Fruit fly (Drosophila melanogaster): ENCODE results near the gene CG10336.

Gene CG10336

DNA sequence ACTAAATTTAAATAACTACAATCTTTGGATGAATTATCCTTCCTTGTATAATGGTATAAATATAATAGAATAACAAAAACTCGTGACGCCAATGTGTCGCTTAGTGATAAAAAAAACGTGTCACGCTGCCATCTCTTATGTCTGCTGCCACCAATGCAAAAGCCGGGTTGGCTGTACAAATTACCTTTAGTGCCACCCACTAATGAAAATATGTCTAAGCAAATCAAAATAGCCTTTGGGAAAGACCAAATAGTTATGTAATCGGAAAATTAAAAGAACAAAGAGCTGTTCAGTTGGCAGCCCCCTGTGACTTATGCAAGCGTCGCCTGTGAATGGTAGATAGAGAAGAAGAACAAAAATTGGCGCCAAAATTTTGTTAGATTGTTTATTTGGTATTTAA is at the start of gene CG10336:
Gene CG10336, plus strand, starts transcription at position 153 of the 400 bp plus-strand sequence.
- TF ChIP-seq CTCF (optimal IDR thresholded peaks at IDR 0.05) (no peak), CG8478 (optimal IDR thresholded peaks at IDR 0.05) (no peak)

DNA sequence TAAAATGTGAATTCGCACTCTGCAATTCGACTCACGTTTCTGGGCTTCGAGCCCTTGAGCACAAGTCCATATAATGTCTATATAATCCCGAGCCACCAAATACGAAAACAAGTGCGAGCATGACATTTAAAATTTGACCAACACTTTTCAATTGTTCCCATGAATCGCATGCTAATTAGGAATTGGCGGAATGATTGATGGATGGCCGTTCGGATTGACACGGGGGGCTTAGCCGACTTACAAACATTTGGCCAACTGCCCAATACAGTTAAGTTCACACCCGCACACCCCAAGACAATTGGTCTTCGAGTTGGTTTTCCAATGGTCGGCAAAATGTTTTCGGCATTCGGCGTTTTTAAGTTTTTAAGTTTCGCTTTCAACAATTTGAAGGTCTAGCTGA is 48.2 kb upstream of the CG10336 start:
- no peak for TF ChIP-seq CTCF (optimal IDR thresholded peaks at IDR 0.05)
- TF ChIP-seq CG8478 (optimal IDR thresholded peaks at IDR 0.05), result no peak

DNA sequence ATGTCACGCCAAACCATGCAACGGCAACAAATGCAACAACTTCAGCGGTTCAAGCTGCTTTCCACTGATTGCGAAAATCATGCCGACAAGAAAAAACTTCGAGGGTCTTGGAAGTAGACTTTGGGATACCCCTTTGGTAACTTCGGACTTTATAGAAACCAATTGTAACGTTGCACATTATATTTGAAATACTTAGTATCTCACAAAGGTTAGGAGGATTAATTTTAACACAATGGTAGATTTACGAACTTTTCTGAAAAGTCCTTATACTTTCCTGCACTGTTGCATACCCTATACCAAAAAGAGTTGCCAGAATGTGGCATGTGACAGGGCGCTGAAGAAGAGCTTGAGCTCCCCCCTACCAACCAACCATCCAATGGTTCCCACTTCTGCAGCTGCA is 43.9 kb upstream of the CG10336 start:
- no peak for TF ChIP-seq CG8478 (optimal IDR thresholded peaks at IDR 0.05)
- no peak for TF ChIP-seq CTCF (optimal IDR thresholded peaks at IDR 0.05)

DNA sequence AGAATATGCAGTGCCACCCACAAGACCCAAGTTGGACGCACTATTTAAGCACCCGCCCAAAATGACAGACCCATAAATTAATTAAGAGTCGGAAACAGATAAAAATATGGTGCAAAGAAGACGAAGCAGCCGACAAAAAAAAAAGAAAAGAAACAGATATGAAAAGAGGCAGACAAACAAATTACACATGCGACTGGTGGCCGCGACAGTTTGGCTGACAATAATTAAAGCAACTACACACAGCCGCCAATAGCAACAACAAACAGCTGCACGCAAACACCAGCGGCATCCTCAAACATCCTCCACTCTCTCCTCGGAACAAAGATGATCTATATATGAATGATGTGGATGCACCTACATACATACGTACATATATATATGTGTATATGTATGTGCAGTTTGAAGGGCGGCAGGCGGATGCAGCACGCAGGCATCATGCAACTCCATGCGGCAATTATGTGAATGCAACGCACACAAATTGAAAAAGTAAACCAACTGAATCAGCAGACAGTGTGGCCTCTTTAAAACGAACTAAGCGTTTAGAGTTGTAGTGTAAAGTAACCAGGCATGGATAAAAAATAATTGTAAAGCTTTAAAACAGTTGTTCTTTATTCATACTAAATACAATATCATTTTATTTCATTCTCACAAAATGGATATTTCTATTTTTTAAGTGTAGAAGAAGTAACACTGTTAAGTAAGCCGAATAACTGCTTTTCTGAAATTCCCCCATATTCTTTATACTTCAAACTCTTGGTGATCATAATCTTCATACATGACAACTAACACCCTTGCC is 41.3 kb upstream of the CG10336 start:
- TF ChIP-seq CTCF (optimal IDR thresholded peaks at IDR 0.05) (no peak), CG8478 (optimal IDR thresholded peaks at IDR 0.05) (no peak)

DNA sequence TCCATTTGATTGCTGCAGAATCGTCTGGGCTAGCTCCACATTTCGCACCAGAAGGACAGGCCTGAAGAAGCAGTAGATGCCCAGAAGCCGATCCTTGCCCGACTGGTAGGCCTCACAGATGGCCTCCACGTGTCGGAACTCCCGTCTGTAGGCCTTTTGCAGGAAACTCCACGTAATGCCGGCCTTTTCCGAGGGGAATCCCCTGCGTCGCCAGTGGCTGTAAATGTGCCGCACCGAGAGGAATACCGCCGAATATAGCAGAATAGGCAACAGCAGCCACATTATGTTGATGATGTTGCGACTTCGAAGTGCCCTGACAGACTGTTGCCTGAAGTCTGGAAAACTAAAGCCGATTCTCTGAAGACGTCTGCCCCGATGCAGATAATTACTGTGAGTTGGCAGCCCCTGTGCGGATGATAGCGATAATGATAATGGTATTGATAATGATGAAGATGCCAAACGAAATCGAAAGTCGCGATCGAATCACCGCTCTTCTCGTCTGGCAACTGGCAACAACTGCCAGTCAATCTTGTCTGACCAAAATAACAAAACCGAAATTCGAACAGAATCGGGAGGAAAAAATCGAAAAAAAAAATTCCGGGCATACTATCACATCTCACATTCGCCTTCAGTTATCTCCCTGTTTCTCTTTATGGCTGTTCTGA is 36.5 kb upstream of the CG10336 start, which contains the start of gene Cyp310a1:
Gene Cyp310a1, minus strand, starts transcription at position 348 of the 665 bp plus-strand sequence.
- TF ChIP-seq CG8478 (optimal IDR thresholded peaks at IDR 0.05) (no peak), CTCF (optimal IDR thresholded peaks at IDR 0.05) (no peak)

DNA sequence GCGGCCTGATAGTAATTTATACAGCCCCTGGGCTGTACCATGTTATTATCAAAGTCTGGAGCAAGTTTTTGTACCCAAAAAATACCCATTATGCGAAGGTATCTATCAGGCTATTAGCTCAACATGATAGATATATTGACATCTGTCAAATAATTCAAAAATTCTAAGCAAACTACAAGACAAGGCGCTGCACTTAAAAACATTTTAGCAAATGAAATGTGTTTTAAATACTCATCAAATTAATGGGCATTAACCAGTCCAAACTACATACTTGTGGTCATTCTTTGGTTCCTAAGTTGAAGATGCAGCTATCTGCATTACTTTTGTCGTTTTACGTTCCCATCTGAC is 36.0 kb upstream of the CG10336 start:
- TF ChIP-seq CTCF (optimal IDR thresholded peaks at IDR 0.05) (no peak), CG8478 (optimal IDR thresholded peaks at IDR 0.05) (no peak)

DNA sequence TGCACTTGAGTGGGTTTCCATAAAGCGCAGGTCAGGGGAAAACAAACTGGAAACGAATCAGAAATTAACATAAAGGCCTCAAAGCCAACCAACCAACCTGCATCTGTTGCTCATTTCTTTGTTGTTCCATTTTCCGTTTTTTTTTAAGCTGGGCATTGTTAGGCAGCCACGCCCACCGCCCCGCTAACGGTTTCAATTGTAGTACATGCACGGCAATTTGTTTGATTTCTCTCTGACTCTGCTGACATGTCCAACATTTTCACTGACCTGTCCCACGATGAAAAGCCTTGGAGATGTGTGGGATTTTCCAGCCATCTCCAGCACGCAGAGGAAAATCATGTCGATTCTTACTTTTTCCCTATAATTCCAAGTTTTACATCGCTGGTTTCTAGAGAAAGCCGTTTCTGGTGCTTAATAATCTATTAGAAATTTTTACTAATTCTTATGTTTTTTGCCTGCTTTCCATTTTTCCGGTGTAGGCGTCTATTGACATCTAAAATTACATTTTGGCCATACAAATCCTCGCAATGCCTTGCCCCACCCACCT is 32.6 kb upstream of the CG10336 start:
- TF ChIP-seq CG8478 (optimal IDR thresholded peaks at IDR 0.05) (no peak), CTCF (optimal IDR thresholded peaks at IDR 0.05) (no peak)

DNA sequence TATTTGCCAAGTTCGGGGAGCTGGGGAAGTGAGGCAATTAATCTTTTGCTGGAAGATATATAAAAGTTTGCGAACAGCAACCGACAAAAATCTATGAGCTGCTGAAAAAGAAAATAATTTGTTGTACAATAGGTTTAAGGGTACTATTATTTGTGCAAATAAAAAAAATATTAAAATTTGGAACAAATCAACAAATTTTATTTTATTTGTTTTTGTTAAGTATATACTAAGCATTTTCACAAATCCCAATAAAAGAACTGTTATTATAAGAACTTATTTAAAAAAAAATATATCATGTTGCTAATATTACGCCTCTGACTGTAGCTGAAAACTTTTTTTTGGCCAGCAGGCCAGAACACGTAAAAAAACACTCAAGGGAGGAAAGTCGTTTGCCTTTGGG is 31.2 kb upstream of the CG10336 start:
- TF ChIP-seq CG8478 (optimal IDR thresholded peaks at IDR 0.05) (no peak), CTCF (optimal IDR thresholded peaks at IDR 0.05) (no peak)

DNA sequence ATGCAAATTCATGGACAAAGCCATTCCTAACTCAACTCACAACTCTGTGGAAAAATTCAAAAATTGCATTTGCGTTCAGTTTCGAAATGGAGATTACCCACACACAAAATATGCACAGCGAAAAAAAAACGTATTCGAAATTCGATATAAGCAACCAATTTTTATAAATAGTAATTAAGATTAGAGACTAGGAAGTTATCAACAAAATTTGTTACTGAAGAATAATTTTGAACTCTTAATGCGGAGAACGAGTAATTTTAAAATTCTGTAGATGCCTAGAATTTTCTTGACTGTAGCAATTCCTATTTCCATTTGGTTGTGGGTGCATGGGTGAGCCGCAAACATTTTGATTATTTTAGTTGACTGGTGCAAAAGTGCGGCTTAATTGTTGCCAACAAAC is 25.9 kb upstream of the CG10336 start:
- TF ChIP-seq CG8478 (optimal IDR thresholded peaks at IDR 0.05), result no peak
- no peak for TF ChIP-seq CTCF (optimal IDR thresholded peaks at IDR 0.05)

DNA sequence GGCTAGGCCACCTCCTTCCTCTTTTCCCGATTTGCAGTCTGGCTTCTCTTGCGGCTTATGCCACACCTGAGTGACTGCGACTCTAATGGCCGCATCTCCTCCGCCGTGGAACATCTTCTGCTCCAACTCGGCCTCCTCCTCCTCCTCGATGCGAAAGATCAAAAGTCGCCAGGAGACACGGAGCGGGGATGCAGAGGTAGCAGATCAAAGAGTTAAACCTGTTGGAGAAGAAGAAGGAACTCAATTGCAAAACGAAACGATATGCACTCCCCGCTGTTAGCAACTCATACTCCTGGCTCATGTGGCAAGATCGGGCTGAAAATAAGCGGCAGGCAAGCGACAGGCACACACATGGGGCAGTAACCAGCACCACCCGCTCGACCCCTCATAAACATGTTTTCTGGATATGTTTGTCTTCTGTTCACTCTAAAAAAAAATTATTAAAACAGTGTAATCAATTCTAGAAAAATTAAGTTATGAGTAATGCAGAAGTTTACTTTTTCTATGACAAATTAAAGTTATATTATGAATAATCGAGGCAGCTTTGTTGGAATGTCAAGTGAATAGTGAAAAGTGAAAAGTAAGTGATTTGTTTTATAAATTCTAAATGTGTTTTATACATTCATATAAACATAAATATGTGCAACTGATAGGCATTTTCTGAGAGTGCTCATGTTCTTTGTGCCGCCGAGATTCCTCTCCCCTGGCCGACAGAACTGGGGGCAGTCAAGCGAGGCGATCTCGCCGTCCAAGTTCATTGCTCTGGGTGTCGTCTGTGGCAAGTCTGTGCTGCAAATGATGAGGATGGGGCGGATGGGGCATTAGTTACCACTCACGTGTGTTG is 24.4 kb upstream of the CG10336 start:
- no peak for TF ChIP-seq CG8478 (optimal IDR thresholded peaks at IDR 0.05)
- no peak for TF ChIP-seq CTCF (optimal IDR thresholded peaks at IDR 0.05)

DNA sequence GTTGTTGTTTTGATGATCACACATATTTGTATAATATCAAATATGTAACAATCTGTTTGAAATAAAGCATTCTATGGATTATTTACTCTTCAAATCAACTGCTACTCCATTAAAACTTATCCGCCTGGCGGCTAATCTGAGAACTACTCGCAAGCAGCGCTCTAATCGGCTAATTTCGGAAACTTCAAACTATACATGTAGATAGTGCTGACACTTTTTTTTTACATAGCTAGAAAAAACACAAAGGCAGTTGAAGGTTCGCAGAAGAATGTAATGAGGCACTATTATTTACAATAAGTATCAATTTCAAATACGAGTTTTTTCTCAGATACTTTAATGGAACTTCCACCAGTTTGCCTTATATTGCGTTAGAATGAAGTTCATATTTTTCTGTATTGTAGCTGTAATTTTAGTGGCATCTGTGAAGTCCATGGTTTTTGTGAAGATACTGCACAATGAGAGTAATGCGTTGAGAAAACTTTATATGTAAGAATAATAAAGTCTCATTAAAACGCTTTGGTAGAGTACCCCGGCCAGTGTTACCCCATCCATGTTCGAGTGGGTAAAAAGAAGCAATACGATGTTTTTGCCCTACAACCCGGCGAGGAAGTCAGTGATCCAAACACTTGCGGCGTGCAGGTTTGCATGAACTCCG is 23.2 kb upstream of the CG10336 start:
- TF ChIP-seq CTCF (optimal IDR thresholded peaks at IDR 0.05) (peak; percentile 93 to 97), CG8478 (optimal IDR thresholded peaks at IDR 0.05) (no peak)

DNA sequence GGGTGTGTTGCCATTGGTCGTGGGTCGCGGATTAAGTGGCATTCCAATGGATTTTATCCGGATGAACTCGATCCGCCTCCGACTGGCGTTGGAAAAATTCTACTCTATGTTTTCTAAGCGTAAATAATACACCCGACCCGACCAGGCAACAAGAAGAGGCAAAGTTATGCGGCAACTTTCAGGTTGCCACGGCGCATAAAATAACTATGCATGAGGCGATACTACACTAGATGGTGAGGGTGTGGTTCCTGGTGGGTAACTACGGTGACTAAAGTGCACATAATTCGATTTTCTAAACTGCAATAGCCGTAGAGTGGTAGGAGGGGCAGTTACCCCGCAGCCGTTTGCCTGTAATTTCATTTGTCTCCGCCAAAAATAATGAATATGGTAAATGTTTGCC is 18.2 kb upstream of the CG10336 start, which contains the start of gene CG43338:
Gene CG43338, minus strand, starts transcription at position 101 of the 400 bp plus-strand sequence.
- TF ChIP-seq CTCF (optimal IDR thresholded peaks at IDR 0.05) (no peak), CG8478 (optimal IDR thresholded peaks at IDR 0.05) (no peak)

DNA sequence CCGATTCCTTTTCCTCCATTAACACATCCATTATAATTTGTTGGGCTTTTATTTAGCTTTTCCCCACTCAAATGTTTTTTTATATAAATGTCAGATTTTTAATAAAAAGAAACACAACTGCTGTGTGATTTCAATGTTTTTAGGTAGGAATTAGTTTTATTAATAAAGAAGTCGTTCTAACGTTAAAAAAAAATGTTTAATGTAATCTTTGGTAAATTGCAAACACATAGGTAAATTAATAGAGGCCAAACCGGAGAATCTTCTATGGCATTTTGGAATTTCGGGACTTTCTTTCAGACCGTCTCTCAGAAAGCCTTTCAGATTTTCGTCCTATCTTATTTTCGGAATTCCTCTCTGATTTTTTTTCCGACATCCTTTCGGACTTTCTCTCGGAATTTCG is 16.1 kb upstream of the CG10336 start, which contains the start of gene CG43339:
Gene CG43339, minus strand, starts transcription at position 101 of the 400 bp plus-strand sequence.
- TF ChIP-seq CTCF (optimal IDR thresholded peaks at IDR 0.05) (no peak), CG8478 (optimal IDR thresholded peaks at IDR 0.05) (no peak)

DNA sequence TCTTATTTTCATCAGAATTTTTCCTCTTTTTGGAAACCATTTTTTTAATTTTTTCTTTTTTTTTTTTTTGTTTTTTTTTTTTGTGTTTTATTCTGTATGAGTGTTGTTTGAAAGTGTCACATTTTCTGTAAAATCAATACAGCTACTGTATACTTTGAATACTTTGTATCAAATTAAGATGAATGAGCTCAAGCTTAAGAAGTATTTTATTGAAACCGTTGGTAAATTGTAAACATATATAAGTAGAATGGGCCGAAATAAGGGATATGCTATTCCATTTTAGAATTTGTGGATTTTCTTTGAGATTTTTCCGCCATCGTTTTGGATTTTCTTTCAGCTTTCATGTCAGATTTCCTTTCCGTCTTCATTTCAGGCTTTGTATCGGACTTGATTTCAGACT is 14.3 kb upstream of the CG10336 start, which contains the start of gene Mst36Fb:
Gene Mst36Fb, minus strand, starts transcription at position 101 of the 400 bp plus-strand sequence.
- TF ChIP-seq CTCF (optimal IDR thresholded peaks at IDR 0.05) (no peak), CG8478 (optimal IDR thresholded peaks at IDR 0.05) (no peak)
